Fruit fly (Drosophila melanogaster) whole organism, embryonic: ENCODE measurements around the gene CG12096.

Source experiments
- ATbp ChIP-seq: fragments of 200-800 bp; sonication (Bioruptor generic); optimal IDR thresholded peaks from 2 replicates; lab custom pipeline; 2017; ENCODE audit warnings: missing biosample characterization, mild to moderate bottlenecking, missing genetic modification characterization, missing genetic modification reagents
- Abd-B ChIP-seq: fragments of 200-800 bp; sonication (Bioruptor generic); optimal IDR thresholded peaks from 2 replicates; lab custom pipeline; 2018; ENCODE audit warnings: missing biosample characterization, mild to moderate bottlenecking, missing genetic modification characterization, moderate library complexity
- Ada2b ChIP-seq: fragments of 200-800 bp; sonication (Bioruptor generic); IDR thresholded peaks from 2 replicates; pipeline ENCODE4 v1.3.6; 2022; ENCODE audit warnings: missing biosample characterization, missing genetic modification characterization
- Asciz ChIP-seq: fragments of 200-800 bp; sonication (Bioruptor generic); optimal IDR thresholded peaks from 2 replicates; lab custom pipeline; 2017; ENCODE audit warnings: missing biosample characterization, mild to moderate bottlenecking, missing genetic modification characterization, missing genetic modification reagents
- Bdp1 ChIP-seq: fragments of 200-800 bp; sonication (Bioruptor generic); optimal IDR thresholded peaks from 3 replicates; lab custom pipeline; 2016; ENCODE audit warnings: missing biosample characterization, missing genetic modification characterization
- CG1529 ChIP-seq: fragments of 200-800 bp; sonication (Bioruptor generic); optimal IDR thresholded peaks from 3 replicates; lab custom pipeline; 2018; ENCODE audit warnings: missing biosample characterization, missing genetic modification characterization
- CG15514 ChIP-seq: fragments of 200-800 bp; sonication (Bioruptor generic); optimal IDR thresholded peaks from 3 replicates; lab custom pipeline; 2017; ENCODE audit warnings: missing biosample characterization, missing genetic modification characterization, mild to moderate bottlenecking, moderate library complexity, missing genetic modification reagents
- CG1647 ChIP-seq: fragments of 200-800 bp; sonication (Bioruptor generic); optimal IDR thresholded peaks from 3 replicates; lab custom pipeline; 2016; ENCODE audit warnings: missing biosample characterization, missing genetic modification characterization
- CG17328 ChIP-seq: fragments of 200-800 bp; sonication (Bioruptor generic); IDR thresholded peaks from 2 replicates; pipeline ENCODE4 v1.3.6; 2022; ENCODE audit warnings: missing biosample characterization, missing genetic modification characterization
- CG2116 ChIP-seq: fragments of 200-800 bp; sonication (Bioruptor generic); optimal IDR thresholded peaks from 3 replicates; lab custom pipeline; 2018; ENCODE audit warnings: missing biosample characterization, mild to moderate bottlenecking, missing genetic modification characterization
- CG2678 ChIP-seq: fragments of 200-800 bp; sonication (Bioruptor generic); optimal IDR thresholded peaks from 3 replicates; lab custom pipeline; 2019; ENCODE audit warnings: missing biosample characterization, mild to moderate bottlenecking, missing genetic modification characterization, moderate library complexity
- CG33557 ChIP-seq: fragments of 200-800 bp; sonication (Bioruptor generic); optimal IDR thresholded peaks from 2 replicates; lab custom pipeline; 2019; ENCODE audit warnings: missing biosample characterization, mild to moderate bottlenecking, missing genetic modification characterization, moderate library complexity
- CG4282 ChIP-seq: fragments of 200-800 bp; sonication (Bioruptor generic); optimal IDR thresholded peaks from 2 replicates; lab custom pipeline; 2016; ENCODE audit warnings: missing biosample characterization, missing genetic modification characterization
- CG4707 ChIP-seq: fragments of 200-800 bp; sonication (Bioruptor generic); optimal IDR thresholded peaks from 2 replicates; lab custom pipeline; 2018; ENCODE audit warnings: missing biosample characterization, mild to moderate bottlenecking, missing genetic modification characterization, moderate library complexity
- CG5180 ChIP-seq: fragments of 200-800 bp; sonication (Bioruptor generic); optimal IDR thresholded peaks from 3 replicates; lab custom pipeline; 2017; ENCODE audit warnings: missing biosample characterization, missing genetic modification characterization, mild to moderate bottlenecking, moderate library complexity, missing genetic modification reagents
- CG5245 ChIP-seq: fragments of 200-800 bp; sonication (Bioruptor generic); optimal IDR thresholded peaks from 3 replicates; lab custom pipeline; 2016; ENCODE audit warnings: missing biosample characterization, missing genetic modification characterization
- CG7786 ChIP-seq: fragments of 200-800 bp; sonication (Bioruptor generic); optimal IDR thresholded peaks from 2 replicates; lab custom pipeline; 2016; ENCODE audit warnings: missing biosample characterization, missing genetic modification characterization
- CG8924 ChIP-seq: fragments of 200-800 bp; optimal IDR thresholded peaks from 3 replicates; lab custom pipeline; 2019; ENCODE audit warnings: missing biosample characterization, mild to moderate bottlenecking, missing genetic modification characterization, moderate library complexity
- CG8944 ChIP-seq: fragments of 200-800 bp; sonication (Bioruptor generic); optimal IDR thresholded peaks from 3 replicates; lab custom pipeline; 2016; ENCODE audit warnings: missing biosample characterization, missing genetic modification characterization
- CG9215 ChIP-seq: fragments of 200-800 bp; sonication (Bioruptor generic); IDR thresholded peaks from 2 replicates; pipeline ENCODE4 v1.3.6; 2022; ENCODE audit warnings: missing biosample characterization, missing genetic modification characterization
- CG9876 ChIP-seq: fragments of 200-800 bp; sonication (Bioruptor generic); optimal IDR thresholded peaks from 2 replicates; lab custom pipeline; 2016; ENCODE audit warnings: missing biosample characterization, missing genetic modification characterization
- CTCF ChIP-seq: fragments of 200-800 bp; sonication (Bioruptor generic); optimal IDR thresholded peaks from 2 replicates; lab custom pipeline; 2017; ENCODE audit warnings: missing biosample characterization, mild to moderate bottlenecking, missing genetic modification characterization, moderate library complexity
- Dek ChIP-seq: fragments of 200-800 bp; sonication (Bioruptor generic); optimal IDR thresholded peaks from 3 replicates; lab custom pipeline; 2019; ENCODE audit warnings: missing biosample characterization, mild to moderate bottlenecking, missing genetic modification characterization, moderate library complexity
- E2f1 ChIP-seq: fragments of 200-800 bp; sonication (Bioruptor generic); IDR thresholded peaks from 2 replicates; pipeline ENCODE4 v1.3.6; 2022; ENCODE audit warnings: missing biosample characterization, missing genetic modification characterization
- Elba2 ChIP-seq: fragments of 200-800 bp; sonication (Bioruptor generic); optimal IDR thresholded peaks from 3 replicates; lab custom pipeline; 2016; ENCODE audit warnings: missing biosample characterization, missing genetic modification characterization
- Fer1 ChIP-seq: fragments of 200-800 bp; sonication (Bioruptor generic); optimal IDR thresholded peaks from 2 replicates; lab custom pipeline; 2017; ENCODE audit warnings: missing biosample characterization, mild to moderate bottlenecking, missing genetic modification characterization
- Fer3 ChIP-seq: fragments of 200-800 bp; sonication (Bioruptor generic); optimal IDR thresholded peaks from 2 replicates; lab custom pipeline; 2018; ENCODE audit warnings: missing biosample characterization, mild to moderate bottlenecking, missing genetic modification characterization, moderate library complexity
- H2.0 ChIP-seq: fragments of 200-800 bp; sonication (Bioruptor generic); IDR thresholded peaks from 2 replicates; pipeline ENCODE4 v1.3.6; 2022; ENCODE audit warnings: missing biosample characterization, missing genetic modification characterization
- HLH54F ChIP-seq: fragments of 200-800 bp; sonication (Bioruptor generic); optimal IDR thresholded peaks from 3 replicates; lab custom pipeline; 2016; ENCODE audit warnings: missing biosample characterization, missing genetic modification characterization
- HLHmδ ChIP-seq: fragments of 200-800 bp; sonication (Bioruptor generic); optimal IDR thresholded peaks from 2 replicates; lab custom pipeline; 2018; ENCODE audit warnings: missing biosample characterization, mild to moderate bottlenecking, missing genetic modification characterization, moderate library complexity
- MTF-1 ChIP-seq: fragments of 200-800 bp; sonication (Bioruptor generic); optimal IDR thresholded peaks from 2 replicates; lab custom pipeline; 2018; ENCODE audit warnings: missing biosample characterization, mild to moderate bottlenecking, missing genetic modification characterization, borderline replicate concordance
- Mad ChIP-seq: fragments of 200-800 bp; sonication (Bioruptor generic); optimal IDR thresholded peaks from 2 replicates; lab custom pipeline; 2016; ENCODE audit warnings: missing biosample characterization, missing genetic modification characterization
- NFAT ChIP-seq: fragments of 200-800 bp; sonication (Bioruptor generic); IDR thresholded peaks from 2 replicates; pipeline ENCODE4 v1.3.6; 2022; ENCODE audit warnings: missing biosample characterization, missing genetic modification characterization
- Nf-YB ChIP-seq: fragments of 200-800 bp; sonication (Bioruptor generic); optimal IDR thresholded peaks from 3 replicates; lab custom pipeline; 2019; ENCODE audit warnings: missing biosample characterization, mild to moderate bottlenecking, missing genetic modification characterization, moderate library complexity
- Pdp1 ChIP-seq, 2 experiments: fragments of 200-800 bp; sonication (Bioruptor generic); optimal IDR thresholded peaks; 3 replicates each; lab custom pipeline; 2016; ENCODE audit warnings: missing biosample characterization in 2 of 2, missing genetic modification characterization in 2 of 2, mild to moderate bottlenecking in 1 of 2, moderate library complexity in 1 of 2
- Sox100B ChIP-seq: fragments of 200-800 bp; sonication (Bioruptor generic); optimal IDR thresholded peaks from 3 replicates; lab custom pipeline; 2018; ENCODE audit warnings: missing biosample characterization, mild to moderate bottlenecking, missing genetic modification characterization
- crc ChIP-seq: fragments of 200-800 bp; sonication (Bioruptor generic); optimal IDR thresholded peaks from 2 replicates; lab custom pipeline; 2016; ENCODE audit warnings: missing biosample characterization, missing genetic modification characterization
- eyg ChIP-seq: fragments of 200-800 bp; sonication (Bioruptor generic); optimal IDR thresholded peaks from 3 replicates; lab custom pipeline; 2016; ENCODE audit warnings: missing biosample characterization, missing genetic modification characterization
- fd3F ChIP-seq: fragments of 200-800 bp; sonication (Bioruptor generic); optimal IDR thresholded peaks from 2 replicates; lab custom pipeline; 2018; ENCODE audit warnings: missing biosample characterization, mild to moderate bottlenecking, missing genetic modification characterization, moderate library complexity
- fd64A ChIP-seq: fragments of 200-800 bp; sonication (Bioruptor generic); optimal IDR thresholded peaks from 3 replicates; lab custom pipeline; 2018; ENCODE audit warnings: missing biosample characterization, mild to moderate bottlenecking, missing genetic modification characterization
- fu2 ChIP-seq: fragments of 200-800 bp; sonication (Bioruptor generic); optimal IDR thresholded peaks from 2 replicates; lab custom pipeline; 2016; ENCODE audit warnings: missing biosample characterization, missing genetic modification characterization
- h ChIP-seq: fragments of >200 bp; optimal IDR thresholded peaks from 2 replicates; lab custom pipeline; 2017
- hb ChIP-seq: fragments of 200-800 bp; sonication (Bioruptor generic); IDR thresholded peaks from 3 replicates; pipeline ENCODE4 v1.3.6; 2022; ENCODE audit warnings: missing biosample characterization, missing genetic modification characterization; ENCODE audit not compliant: partially characterized antibody
- hbn ChIP-seq: fragments of 200-800 bp; sonication (Bioruptor generic); IDR thresholded peaks from 2 replicates; pipeline ENCODE4 v1.3.6; 2022; ENCODE audit warnings: missing biosample characterization, missing genetic modification characterization; ENCODE audit not compliant: partially characterized antibody
- lmd ChIP-seq: fragments of 200-800 bp; sonication (Bioruptor generic); IDR thresholded peaks from 2 replicates; pipeline ENCODE4 v1.3.6; 2022; ENCODE audit warnings: missing biosample characterization, missing genetic modification characterization
- lola ChIP-seq, 3 experiments: fragments of >200 bp in 2 of 3; fragments of 200-800 bp in 1 of 3; sonication (Bioruptor generic) in 1 of 3; optimal IDR thresholded peaks; 2 replicates each; lab custom pipeline; 2017 to 2019; ENCODE audit warnings: missing biosample characterization in 3 of 3, missing genetic modification characterization in 3 of 3, mild to moderate bottlenecking in 1 of 3, moderate library complexity in 1 of 3
- mam ChIP-seq: fragments of 200-800 bp; sonication (Bioruptor generic); optimal IDR thresholded peaks from 3 replicates; lab custom pipeline; 2016; ENCODE audit warnings: missing biosample characterization, missing genetic modification characterization
- nau ChIP-seq: fragments of 200-800 bp; sonication (Bioruptor generic); optimal IDR thresholded peaks from 3 replicates; lab custom pipeline; 2017; ENCODE audit warnings: missing biosample characterization, mild to moderate bottlenecking, missing genetic modification characterization, missing genetic modification reagents
- salm ChIP-seq: fragments of 200-800 bp; sonication (Bioruptor generic); optimal IDR thresholded peaks from 2 replicates; lab custom pipeline; 2018; ENCODE audit warnings: missing biosample characterization, mild to moderate bottlenecking, missing genetic modification characterization
- sens-2 ChIP-seq: fragments of 200-800 bp; sonication (Bioruptor generic); IDR thresholded peaks from 2 replicates; pipeline ENCODE4 v1.3.6; 2022; ENCODE audit warnings: missing biosample characterization, missing genetic modification characterization

Gene CG12096

DNA sequence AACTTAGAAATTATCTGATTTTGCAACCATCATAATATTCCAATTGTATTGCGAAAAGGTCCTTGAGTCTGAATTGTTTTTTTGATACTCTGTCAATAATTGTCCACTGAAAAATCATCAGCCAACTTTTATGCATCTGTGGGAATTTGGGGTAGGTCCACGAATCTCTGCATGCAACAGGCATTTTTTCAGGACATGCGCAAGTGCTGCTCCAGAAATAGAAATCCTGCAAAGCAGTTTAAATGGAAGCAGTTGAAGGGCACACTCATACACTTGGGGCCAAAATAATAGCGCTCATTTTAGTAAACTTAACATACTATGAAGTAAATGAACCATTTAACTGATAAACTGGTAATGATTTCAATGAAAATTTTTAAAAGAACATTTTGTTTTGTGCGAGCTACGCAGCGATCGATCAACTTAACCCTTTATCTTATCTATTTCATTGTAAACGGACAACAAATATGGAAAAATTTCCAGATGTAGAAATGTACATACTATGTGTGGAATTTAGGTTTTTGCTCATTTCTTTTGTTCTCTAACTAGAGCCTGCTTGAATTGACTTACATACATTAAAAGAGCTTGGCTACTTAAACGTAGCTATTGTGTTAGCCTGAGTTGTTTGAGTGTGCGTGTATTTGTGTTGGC is 29.1 kb upstream of the CG12096 start (continued):
- TF ChIP-seq CG17328 (GFP tag; lab: Robert Waterston, UW) = peak; percentile 33; the same call in 1 of the 2 replicates
- TF ChIP-seq Abd-B = peak; percentile 42
- TF ChIP-seq HLHmδ (GFP tag; lab: Kevin White, UChicago) = no peak
- no peak for TF ChIP-seq NFAT (GFP tag; lab: Robert Waterston, UW)
- peak; percentile 17 for TF ChIP-seq CG2116 (GFP tag; lab: Kevin White, UChicago)
- peak; percentile 58 for TF ChIP-seq E2f1
- peak; percentile 51 for TF ChIP-seq Nf-YB
- peak; percentile 40 for TF ChIP-seq CG1647
- TF ChIP-seq Elba2 (GFP tag; lab: Kevin White, UChicago) = no peak
- peak; percentile 51 to 71 for TF ChIP-seq Pdp1 (GFP tag; optimal IDR thresholded peaks at IDR 0.05; lab: Kevin White, UChicago)
- TF ChIP-seq hbn = no peak
- peak; percentile 84 for TF ChIP-seq CG8924
- TF ChIP-seq CG9876 (GFP tag; lab: Kevin White, UChicago) = peak; percentile 41
- TF ChIP-seq hb (GFP tag; lab: Robert Waterston, UW) = no peak
- TF ChIP-seq Fer1 (GFP tag; lab: Kevin White, UChicago) = peak; percentile 83
- TF ChIP-seq CG1529 (GFP tag; lab: Kevin White, UChicago) = peak; percentile 73
- peak; percentile 51 for TF ChIP-seq crc (GFP tag; lab: Kevin White, UChicago)
- peak; percentile 54 for TF ChIP-seq salm (tag; lab: Kevin White, UChicago)
- TF ChIP-seq Mad (GFP tag; lab: Kevin White, UChicago) = peak; percentile 53
- peak; percentile 27; the same call in 1 of the 2 replicates for TF ChIP-seq sens-2 (GFP tag; lab: Robert Waterston, UW)
- TF ChIP-seq CG4282 (GFP tag; lab: Kevin White, UChicago) = no peak
- no peak for TF ChIP-seq CG9215
- TF ChIP-seq fd64A (GFP tag; lab: Kevin White, UChicago) = peak; percentile 9
- TF ChIP-seq MTF-1 (GFP tag; lab: Kevin White, UChicago) = no peak
- TF ChIP-seq Sox100B (GFP tag; lab: Kevin White, UChicago) = peak; percentile 82
- TF ChIP-seq CG5245 (GFP tag; lab: Kevin White, UChicago) = peak; percentile 27
- peak; percentile 8 for TF ChIP-seq eyg (GFP tag; lab: Kevin White, UChicago)
- peak; percentile 70 for TF ChIP-seq nau (GFP tag; lab: Kevin White, UChicago)
- TF ChIP-seq Bdp1 (GFP tag; lab: Kevin White, UChicago) = peak; percentile 34
- peak; percentile 70 for TF ChIP-seq CG33557
- peak; percentile 51 for TF ChIP-seq fd3F (GFP tag; lab: Kevin White, UChicago)
- peak; percentile 57 for TF ChIP-seq mam (GFP tag; lab: Kevin White, UChicago)
- TF ChIP-seq CG8944 = peak; percentile 62
- TF ChIP-seq CG2678 (tag; lab: Kevin White, UChicago) = peak; percentile 88
- peak; percentile 45 for TF ChIP-seq fu2
- TF ChIP-seq CTCF (GFP tag; lab: Kevin White, UChicago) = peak; percentile 5
- TF ChIP-seq CG5180 (GFP tag; lab: Kevin White, UChicago) = peak; percentile 49
- peak; percentile 54 for TF ChIP-seq Dek (tag; lab: Kevin White, UChicago)
- TF ChIP-seq H2.0 (GFP tag; lab: Robert Waterston, UW) = no peak
- TF ChIP-seq h (lab: Kevin White, UChicago) = no peak
- peak; percentile 54 for TF ChIP-seq ATbp
- TF ChIP-seq Ada2b (GFP tag; lab: Robert Waterston, UW) = peak; percentile 42; the same call in 1 of the 2 replicates
- peak; percentile 57 for TF ChIP-seq HLH54F (GFP tag; lab: Kevin White, UChicago)
- TF ChIP-seq lmd (GFP tag; lab: Robert Waterston, UW) = peak; percentile 63
- peak in 2 of 3 experiments; percentile 37 to 82 for TF ChIP-seq lola (GFP tag; optimal IDR thresholded peaks at IDR 0.05; lab: Kevin White, UChicago)
- peak; percentile 21 for TF ChIP-seq CG15514 (GFP tag; lab: Kevin White, UChicago)
- TF ChIP-seq Fer3 = peak; percentile 58
- peak; percentile 66 for TF ChIP-seq CG7786 (GFP tag; lab: Kevin White, UChicago)
- TF ChIP-seq Asciz (GFP tag; lab: Kevin White, UChicago) = peak; percentile 48
- peak; percentile 18 for TF ChIP-seq CG4707
